Worm (Caenorhabditis elegans) whole organism, mixed stage, embryonic: Measurements from ENCODE around the gene lon-8.

Experiments
- M03D4.4 ChIP-seq: sonication (generic microtip); optimal IDR thresholded peaks from 2 replicates; lab custom pipeline; 2017; ENCODE audit warnings: mild to moderate bottlenecking, missing genetic modification characterization, missing compliant biosample characterization
- bed-3 ChIP-seq: fragments of 200-800 bp; sonication (Bioruptor generic); optimal IDR thresholded peaks from 3 replicates; lab custom pipeline; 2018; ENCODE audit warnings: mild to moderate bottlenecking, missing genetic modification characterization, moderate library complexity, missing compliant biosample characterization
- blmp-1 ChIP-seq: fragments of 150-350 bp; optimal IDR thresholded peaks from 2 replicates; lab custom pipeline; 2014; ENCODE audit warnings: missing biosample characterization, missing genetic modification characterization
- ceh-39 ChIP-seq: fragments of 150-350 bp; optimal IDR thresholded peaks from 2 replicates; lab custom pipeline; 2014; ENCODE audit warnings: missing biosample characterization, missing genetic modification characterization
- ceh-83 ChIP-seq: fragments of 200-800 bp; sonication (Bioruptor generic); optimal IDR thresholded peaks from 2 replicates; lab custom pipeline; 2018; ENCODE audit warnings: mild to moderate bottlenecking, missing genetic modification characterization, missing compliant biosample characterization
- ces-1 ChIP-seq: fragments of 150-350 bp; optimal IDR thresholded peaks from 2 replicates; lab custom pipeline; 2014; ENCODE audit warnings: missing biosample characterization, missing genetic modification reagents, missing genetic modification characterization
- cnd-1 ChIP-seq: fragments of 200-800 bp; sonication (Bioruptor generic); optimal IDR thresholded peaks from 2 replicates; lab custom pipeline; 2018; ENCODE audit warnings: mild to moderate bottlenecking, missing genetic modification characterization, missing compliant biosample characterization
- drap-1 ChIP-seq: fragments of 200-800 bp; sonication (Bioruptor generic); optimal IDR thresholded peaks from 3 replicates; lab custom pipeline; 2018; ENCODE audit warnings: mild to moderate bottlenecking, missing genetic modification characterization, missing compliant biosample characterization
- elt-3 ChIP-seq: fragments of 150-350 bp; optimal IDR thresholded peaks from 2 replicates; lab custom pipeline; 2014; ENCODE audit warnings: missing biosample characterization, missing genetic modification characterization
- flh-1 ChIP-seq: fragments of 200-800 bp; sonication (Bioruptor generic); optimal IDR thresholded peaks from 2 replicates; lab custom pipeline; 2018; ENCODE audit warnings: mild to moderate bottlenecking, missing genetic modification characterization, moderate library complexity, missing compliant biosample characterization
- ham-2 ChIP-seq: fragments of 200-800 bp; sonication (Bioruptor generic); optimal IDR thresholded peaks from 2 replicates; lab custom pipeline; 2018; ENCODE audit warnings: mild to moderate bottlenecking, missing genetic modification characterization, missing compliant biosample characterization
- hlh-1 ChIP-seq: fragments of 150-350 bp; optimal IDR thresholded peaks from 2 replicates; lab custom pipeline; 2014; ENCODE audit warnings: missing biosample characterization, missing genetic modification reagents, missing genetic modification characterization
- lin-13 ChIP-seq: fragments of 150-350 bp; optimal IDR thresholded peaks from 2 replicates; lab custom pipeline; 2014; ENCODE audit warnings: missing biosample characterization, missing genetic modification characterization
- lsy-2 ChIP-seq: fragments of 150-350 bp; optimal IDR thresholded peaks from 2 replicates; lab custom pipeline; 2014; ENCODE audit warnings: missing biosample characterization, missing genetic modification characterization
- mep-1 ChIP-seq: fragments of 150-350 bp; optimal IDR thresholded peaks from 2 replicates; lab custom pipeline; 2017; ENCODE audit warnings: missing biosample characterization, missing genetic modification reagents, missing genetic modification characterization, inconsistent platforms
- mls-2 ChIP-seq: sonication (generic microtip); optimal IDR thresholded peaks from 2 replicates; lab custom pipeline; 2016; ENCODE audit warnings: mild to moderate bottlenecking, missing genetic modification characterization, moderate library complexity, missing compliant biosample characterization
- nhr-12 ChIP-seq: fragments of 150-350 bp; optimal IDR thresholded peaks from 2 replicates; lab custom pipeline; 2014; ENCODE audit warnings: missing biosample characterization, missing genetic modification characterization
- nhr-2 ChIP-seq: fragments of 150-350 bp; optimal IDR thresholded peaks from 2 replicates; lab custom pipeline; 2014; ENCODE audit warnings: missing biosample characterization, missing genetic modification characterization
- pha-4 ChIP-seq: fragments of 150-350 bp; optimal IDR thresholded peaks from 2 replicates; lab custom pipeline; 2018; ENCODE audit warnings: missing biosample characterization, missing genetic modification reagents, missing genetic modification characterization
- sem-2 ChIP-seq: fragments of 200-800 bp; sonication (Bioruptor generic); optimal IDR thresholded peaks from 2 replicates; lab custom pipeline; 2018; ENCODE audit warnings: mild to moderate bottlenecking, missing genetic modification characterization, missing compliant biosample characterization
- snpc-4 ChIP-seq: fragments of 150-350 bp; optimal IDR thresholded peaks from 2 replicates; lab custom pipeline; 2014; ENCODE audit warnings: missing biosample characterization, missing genetic modification characterization
- sptf-1 ChIP-seq: sonication (generic microtip); optimal IDR thresholded peaks from 2 replicates; lab custom pipeline; 2017; ENCODE audit warnings: mild to moderate bottlenecking, missing genetic modification characterization, moderate library complexity, missing compliant biosample characterization
- unc-120 ChIP-seq: sonication (generic microtip); optimal IDR thresholded peaks from 2 replicates; lab custom pipeline; 2017; ENCODE audit warnings: missing genetic modification characterization, missing compliant biosample characterization; ENCODE audit not compliant: poor library complexity, severe bottlenecking
- unc-62 ChIP-seq: fragments of 150-350 bp; optimal IDR thresholded peaks from 2 replicates; lab custom pipeline; 2014; ENCODE audit warnings: missing biosample characterization, missing genetic modification reagents, missing genetic modification characterization
- ztf-11 ChIP-seq: fragments of 150-350 bp; optimal IDR thresholded peaks from 2 replicates; lab custom pipeline; 2014; ENCODE audit warnings: missing biosample characterization, missing genetic modification characterization

lon-8 gene

ce11 chrV:17948036-17948691, 53.0 kb downstream of the lon-8 start:
- TF ChIP-seq snpc-4 (tag; lab: Kevin White, UChicago) (no peak), nhr-2 (no peak), sem-2 (no peak), ztf-11 (tag; lab: Kevin White, UChicago) (no peak), mep-1 (tag; lab: Kevin White, UChicago) (no peak), blmp-1 (no peak), cnd-1 (tag; lab: Kevin White, UChicago) (no peak), ham-2 (no peak), hlh-1 (tag; lab: Kevin White, UChicago) (no peak), flh-1 (GFP tag; lab: Kevin White, UChicago) (no peak), lsy-2 (tag; lab: Kevin White, UChicago) (no peak), mls-2 (tag; lab: Kevin White, UChicago) (no peak), sptf-1 (tag; lab: Kevin White, UChicago) (no peak), ces-1 (no peak), unc-62 (GFP tag; lab: Kevin White, UChicago) (no peak), bed-3 (GFP tag; lab: Kevin White, UChicago) (no peak), elt-3 (tag; lab: Kevin White, UChicago) (no peak)

ce11 chrV:17947266-17947665, 53.9 kb downstream of the lon-8 start:
- TF ChIP-seq lin-13 (tag; lab: Kevin White, UChicago) (no peak), lsy-2 (tag; lab: Kevin White, UChicago) (no peak), bed-3 (GFP tag; lab: Kevin White, UChicago) (no peak), drap-1 (GFP tag; lab: Kevin White, UChicago) (no peak), ham-2 (no peak), M03D4.4 (tag; lab: Kevin White, UChicago) (no peak), unc-120 (tag; lab: Kevin White, UChicago) (no peak), sptf-1 (tag; lab: Kevin White, UChicago) (no peak), blmp-1 (no peak), cnd-1 (tag; lab: Kevin White, UChicago) (no peak), ztf-11 (tag; lab: Kevin White, UChicago) (no peak), pha-4 (tag; lab: Kevin White, UChicago) (no peak), flh-1 (GFP tag; lab: Kevin White, UChicago) (no peak)

ce11 chrV:17945460-17945859, 55.7 kb downstream of the lon-8 start:
- TF ChIP-seq blmp-1 (no peak), lin-13 (tag; lab: Kevin White, UChicago) (no peak), nhr-12 (tag; lab: Kevin White, UChicago) (no peak), drap-1 (GFP tag; lab: Kevin White, UChicago) (no peak), ceh-39 (tag; lab: Kevin White, UChicago) (no peak), cnd-1 (tag; lab: Kevin White, UChicago) (no peak), ceh-83 (GFP tag; lab: Kevin White, UChicago) (no peak), elt-3 (tag; lab: Kevin White, UChicago) (no peak), unc-62 (GFP tag; lab: Kevin White, UChicago) (no peak), mep-1 (tag; lab: Kevin White, UChicago) (no peak)
